Fruit fly (Drosophila melanogaster) whole organism: ENCODE results near the gene Tpi.
A peak's percentile ranks its signal among the peaks of the same experiment; 100 is the strongest.

Source experiments
- CG8478 ChIP-seq: fragments of >200 bp; optimal IDR thresholded peaks from 2 replicates; lab custom pipeline; 2018; ENCODE audit warnings: inconsistent platforms
- Dll ChIP-seq: fragments of >200 bp; optimal IDR thresholded peaks from 2 replicates; lab custom pipeline; 2017
- EcR ChIP-seq, 2 experiments: fragments of >200 bp; optimal IDR thresholded peaks; 2 replicates each; lab custom pipeline; 2017; ENCODE audit warnings: missing biosample characterization in 2 of 2, missing genetic modification characterization in 2 of 2, missing genetic modification reagents in 2 of 2
- pan ChIP-seq: fragments of >200 bp; optimal IDR thresholded peaks from 2 replicates; lab custom pipeline; 2017
- psq ChIP-seq: fragments of >200 bp; optimal IDR thresholded peaks from 2 replicates; lab custom pipeline; 2017
- usp ChIP-seq: fragments of >200 bp; optimal IDR thresholded peaks from 2 replicates; lab custom pipeline; 2017; ENCODE audit warnings: missing biosample characterization, missing genetic modification characterization, mixed read lengths

Gene Tpi

DNA sequence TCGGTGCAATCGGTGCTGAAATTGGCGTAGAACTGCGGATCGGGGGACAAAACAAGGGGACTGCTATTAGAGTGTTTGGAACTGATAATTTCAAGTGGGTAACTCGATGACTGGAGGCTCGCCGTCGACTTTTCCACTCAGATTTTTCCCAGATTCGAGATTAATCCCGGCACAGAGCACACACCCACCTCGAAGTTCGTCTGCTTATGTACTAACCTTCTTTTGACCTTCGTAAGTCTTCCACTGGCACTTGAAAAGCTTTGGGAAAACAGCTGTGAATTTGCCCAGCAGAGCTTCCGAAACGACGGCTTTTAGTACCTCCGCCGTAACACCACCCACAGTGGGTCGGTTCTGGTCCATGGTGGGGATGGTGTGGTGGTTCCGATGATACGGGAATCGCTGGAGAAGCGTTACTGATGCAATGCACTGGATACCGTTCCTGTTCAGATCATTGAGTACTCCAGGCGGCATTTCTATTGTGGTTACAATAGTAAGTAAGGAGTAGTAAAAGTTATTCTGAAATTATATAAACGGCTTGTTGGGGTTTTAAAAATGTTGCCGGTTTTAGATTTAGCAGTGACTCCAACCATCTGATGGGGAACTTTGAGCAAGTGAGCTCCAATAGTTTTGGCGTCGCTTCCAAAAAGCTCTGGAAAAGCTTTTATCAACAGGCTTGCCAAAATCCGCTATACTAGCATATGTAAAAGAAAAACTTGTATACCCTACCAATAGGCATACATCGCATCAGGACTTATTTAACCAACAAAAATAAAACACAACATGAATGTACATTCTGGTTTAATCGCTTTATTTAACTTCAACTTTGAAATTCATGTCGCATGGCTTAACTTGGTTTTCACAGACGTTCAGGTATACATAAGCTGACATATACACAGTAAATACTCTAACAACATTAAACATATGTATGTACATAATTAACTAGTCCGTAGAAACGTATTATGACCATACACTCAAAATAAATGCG is at the start of gene Tpi:
TSS of gene Tpi (minus strand) at position 537 of the 985 bp plus-strand sequence.
- TF ChIP-seq usp (GFP tag; lab: Kevin White, UChicago) (no peak), CG8478 (lab: Kevin White, UChicago) (peak; percentile 61)

DNA sequence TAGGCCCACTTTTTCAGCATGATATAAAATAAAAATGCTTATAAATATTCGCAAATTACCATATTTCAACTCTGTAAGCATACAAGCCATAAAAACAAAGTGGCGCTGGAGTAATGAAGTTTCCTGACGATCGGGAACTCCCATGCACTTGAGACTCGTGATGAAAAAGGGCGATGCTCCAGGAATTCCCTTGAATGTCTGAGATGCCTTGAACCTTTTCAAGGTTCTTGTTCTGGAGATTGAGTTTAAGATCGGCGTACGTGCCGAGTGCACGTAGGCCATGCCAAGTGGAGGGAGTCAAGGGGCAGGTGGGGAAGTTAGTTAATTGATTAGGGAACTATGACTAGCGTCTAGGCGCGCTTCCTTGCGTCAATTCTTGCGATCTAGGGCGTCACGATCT is 49.5 kb upstream of the Tpi start:
- no peak for TF ChIP-seq usp (GFP tag; lab: Kevin White, UChicago)
- no peak for TF ChIP-seq pan (lab: Kevin White, UChicago)
- TF ChIP-seq EcR (GFP tag; optimal IDR thresholded peaks at IDR 0.05; lab: Kevin White, UChicago), result no peak
- TF ChIP-seq psq (lab: Kevin White, UChicago), result no peak

DNA sequence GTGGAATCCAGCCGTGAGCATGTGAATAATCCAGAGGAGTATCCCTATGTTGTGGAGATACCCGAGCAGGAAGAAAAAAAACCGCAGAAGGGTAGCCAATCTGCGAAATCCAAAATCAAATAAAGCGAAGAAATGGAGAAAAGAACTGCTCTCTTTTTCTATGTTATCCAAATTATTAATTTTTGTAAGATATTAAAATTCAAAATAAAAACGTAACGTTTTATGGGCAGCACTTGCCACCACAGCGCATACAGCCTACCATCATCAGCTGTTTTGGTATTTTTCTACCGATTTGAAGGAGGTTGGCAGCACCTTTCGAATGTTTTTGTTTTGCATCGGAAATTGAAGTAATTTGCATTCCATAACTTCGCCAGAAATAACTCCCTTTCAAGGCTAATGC is 45.5 kb upstream of the Tpi start, which contains the start of gene Bet5:
TSS of gene Bet5 (plus strand) at position 299 of the 400 bp plus-strand sequence.
- TF ChIP-seq EcR (GFP tag; optimal IDR thresholded peaks at IDR 0.05; lab: Kevin White, UChicago) (no peak), CG8478 (lab: Kevin White, UChicago) (no peak), pan (lab: Kevin White, UChicago) (no peak), psq (lab: Kevin White, UChicago) (no peak), Dll (no peak), usp (GFP tag; lab: Kevin White, UChicago) (no peak)

DNA sequence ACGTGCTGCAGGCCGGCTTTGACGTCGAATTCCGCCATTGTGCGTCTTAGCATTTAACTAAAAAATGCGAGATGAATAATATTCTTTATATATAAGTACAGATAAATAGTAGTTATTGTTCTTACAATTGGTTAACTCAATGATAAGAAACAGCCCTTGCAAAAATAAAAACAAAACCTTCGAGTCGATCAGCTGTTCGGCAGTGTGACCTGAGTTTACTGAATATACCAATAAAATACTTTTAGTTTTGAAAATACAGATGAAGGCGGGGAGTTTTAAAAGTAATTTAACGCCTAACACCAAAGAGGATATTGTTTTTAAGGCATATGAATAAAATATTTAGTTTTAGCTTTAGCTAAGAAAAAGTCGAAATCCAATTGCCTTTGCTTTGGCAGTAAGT is 43.1 kb upstream of the Tpi start, which contains the start of the genes CG1983 and CG15530:
TSS of gene CG1983 (minus strand) at position 207 of the 400 bp plus-strand sequence.
TSS of gene CG15530 (plus strand) at position 384 of the 400 bp plus-strand sequence.
- TF ChIP-seq CG8478 (lab: Kevin White, UChicago), result no peak
- TF ChIP-seq psq (lab: Kevin White, UChicago), result no peak
- no peak for TF ChIP-seq pan (lab: Kevin White, UChicago)
- no peak for TF ChIP-seq Dll
- TF ChIP-seq EcR (GFP tag; optimal IDR thresholded peaks at IDR 0.05; lab: Kevin White, UChicago), result no peak
- TF ChIP-seq usp (GFP tag; lab: Kevin White, UChicago), result no peak

DNA sequence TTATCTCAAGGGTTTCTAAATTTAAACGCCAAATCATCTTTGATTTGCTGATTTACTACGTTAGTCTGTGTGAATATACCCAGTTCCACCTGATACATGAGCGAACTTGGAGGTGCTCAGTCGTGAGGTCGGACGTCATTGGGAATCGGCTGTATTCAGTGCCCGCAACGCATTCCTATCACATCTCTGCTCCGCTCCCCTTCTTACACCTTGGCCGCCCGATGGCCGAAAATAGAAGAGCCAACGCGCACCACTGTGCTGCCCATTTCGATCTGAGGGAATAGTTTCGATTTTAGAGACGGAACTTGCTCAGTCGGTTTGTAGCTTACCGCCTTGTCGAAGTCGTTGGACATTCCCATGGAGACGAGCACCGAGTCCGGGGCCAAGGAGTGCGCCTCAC is 41.9 kb upstream of the Tpi start:
- TF ChIP-seq pan (lab: Kevin White, UChicago), result no peak
- TF ChIP-seq EcR (GFP tag; optimal IDR thresholded peaks at IDR 0.05; lab: Kevin White, UChicago), result no peak
- no peak for TF ChIP-seq usp (GFP tag; lab: Kevin White, UChicago)
- TF ChIP-seq Dll, result no peak
- no peak for TF ChIP-seq psq (lab: Kevin White, UChicago)
- TF ChIP-seq CG8478 (lab: Kevin White, UChicago), result no peak

DNA sequence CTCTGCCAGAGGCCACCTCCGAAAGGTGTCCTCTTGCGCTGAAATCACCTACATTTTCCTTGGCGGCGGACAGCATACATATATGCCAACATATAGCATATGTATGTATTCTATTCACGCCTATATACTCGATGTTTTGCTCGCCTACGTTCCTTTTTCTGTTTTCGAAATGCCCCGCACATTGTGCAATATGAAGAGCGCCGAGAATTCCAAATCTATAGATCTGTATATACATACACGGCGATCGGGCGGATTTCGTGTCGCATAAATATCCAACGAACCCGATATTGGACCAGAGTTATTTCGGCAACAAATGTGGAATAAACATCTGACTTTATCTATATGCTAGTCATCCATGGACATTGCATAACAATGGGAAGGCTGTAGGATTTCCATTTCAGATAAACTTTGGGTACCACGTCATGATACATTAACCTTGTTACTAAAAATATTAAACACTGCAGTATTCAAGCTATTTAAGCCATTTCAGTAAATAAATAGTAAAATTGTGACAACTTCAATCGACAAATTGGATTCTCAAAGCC is 40.7 kb upstream of the Tpi start:
- TF ChIP-seq CG8478 (lab: Kevin White, UChicago) (no peak), usp (GFP tag; lab: Kevin White, UChicago) (no peak), Dll (no peak), EcR (GFP tag; optimal IDR thresholded peaks at IDR 0.05; lab: Kevin White, UChicago) (no peak), psq (lab: Kevin White, UChicago) (no peak), pan (lab: Kevin White, UChicago) (no peak)

DNA sequence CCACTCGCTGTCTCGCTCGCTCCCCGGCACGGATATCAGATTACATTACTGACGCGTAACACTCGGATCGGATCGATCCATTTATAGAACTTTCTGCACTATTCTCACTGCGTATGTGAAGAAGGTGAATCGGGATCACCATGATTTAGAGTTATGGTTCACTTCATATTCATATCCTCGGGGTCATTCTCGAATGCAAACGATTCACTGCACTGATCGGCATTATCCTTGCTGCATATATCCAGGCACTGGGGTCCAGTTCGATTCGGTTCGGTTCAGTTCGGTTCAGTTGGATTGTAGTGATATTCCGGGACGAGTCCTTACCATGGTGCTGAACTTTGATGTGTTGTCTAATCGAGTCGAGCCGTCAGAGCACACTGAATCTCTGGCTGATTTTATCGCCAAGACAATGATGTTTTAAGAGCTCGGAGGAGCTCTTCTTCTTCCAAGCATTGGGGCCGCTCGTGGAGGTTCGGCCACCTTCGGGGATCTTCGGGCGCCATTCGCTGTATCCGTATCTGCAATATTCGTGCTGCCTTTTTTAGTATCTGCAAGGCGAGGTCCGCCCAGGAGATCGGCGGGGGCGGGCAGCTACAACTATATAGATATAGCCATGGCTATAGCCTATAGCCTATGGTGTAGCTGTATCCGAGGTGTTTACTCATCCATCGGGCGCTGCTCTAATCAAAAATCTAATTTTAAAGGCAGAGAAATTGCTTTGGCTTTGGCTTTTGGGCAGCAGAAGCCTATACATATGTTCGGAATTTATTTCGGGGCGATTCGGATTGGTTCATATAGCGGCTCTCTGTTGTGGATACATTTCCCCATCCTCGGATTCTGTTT is 40.0 kb upstream of the Tpi start, which contains the start of gene Mlc2:
TSS of gene Mlc2 (minus strand) at position 392 of the 843 bp plus-strand sequence.
- TF ChIP-seq pan (lab: Kevin White, UChicago), result no peak
- TF ChIP-seq CG8478 (lab: Kevin White, UChicago), result no peak

DNA sequence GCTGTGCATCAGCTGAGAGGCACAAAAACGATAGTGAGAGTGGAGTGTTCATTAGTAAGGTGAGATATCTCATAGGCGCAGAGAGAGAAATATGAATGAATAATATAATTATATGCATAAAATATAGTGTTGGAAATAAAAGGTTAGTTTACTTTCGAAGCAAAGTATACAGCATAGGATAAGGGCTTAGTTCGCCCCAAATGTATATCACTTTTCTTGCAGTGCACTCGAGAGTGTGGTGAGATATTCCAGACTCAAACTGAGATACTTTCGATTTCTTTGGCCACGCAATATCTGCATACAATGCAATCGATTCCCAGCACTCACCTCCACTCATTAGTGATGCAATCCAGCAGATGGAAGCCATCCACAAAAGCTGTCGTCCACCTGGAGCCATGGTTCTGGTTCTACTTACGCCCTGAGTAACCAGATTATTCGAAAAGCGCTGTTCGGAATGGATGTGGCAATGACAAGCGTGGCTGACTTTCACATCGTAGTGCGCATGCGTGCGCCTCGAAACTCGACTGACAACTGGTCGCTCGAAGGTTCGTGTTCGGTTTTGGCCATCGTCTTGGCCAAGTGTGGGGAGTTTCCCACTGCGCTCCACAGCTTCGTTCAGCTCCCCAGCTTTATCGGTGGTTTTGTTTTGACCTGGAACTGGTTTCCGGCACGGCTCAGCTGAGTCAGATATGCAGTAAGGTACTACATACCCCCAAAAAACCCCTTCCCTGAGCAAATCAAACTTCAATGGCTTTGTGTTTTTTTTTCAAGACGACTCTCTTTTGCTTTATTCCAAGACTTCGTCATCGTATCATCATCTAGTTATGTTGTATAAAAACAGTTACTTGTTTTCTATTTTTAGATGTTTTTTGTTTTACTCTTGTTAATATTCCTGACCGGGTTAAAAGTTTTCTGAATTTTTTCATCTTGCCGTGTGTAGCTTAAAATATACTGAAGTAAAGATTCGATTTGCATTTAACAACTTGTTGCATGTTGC is 36.6 kb upstream of the Tpi start, which contains the start of gene Rsod:
TSS of gene Rsod (minus strand) at position 537 of the 997 bp plus-strand sequence.
- TF ChIP-seq pan (lab: Kevin White, UChicago), result no peak
- TF ChIP-seq usp (GFP tag; lab: Kevin White, UChicago), result no peak
- TF ChIP-seq Dll, result no peak
- no peak for TF ChIP-seq EcR (GFP tag; optimal IDR thresholded peaks at IDR 0.05; lab: Kevin White, UChicago)
- no peak for TF ChIP-seq psq (lab: Kevin White, UChicago)

DNA sequence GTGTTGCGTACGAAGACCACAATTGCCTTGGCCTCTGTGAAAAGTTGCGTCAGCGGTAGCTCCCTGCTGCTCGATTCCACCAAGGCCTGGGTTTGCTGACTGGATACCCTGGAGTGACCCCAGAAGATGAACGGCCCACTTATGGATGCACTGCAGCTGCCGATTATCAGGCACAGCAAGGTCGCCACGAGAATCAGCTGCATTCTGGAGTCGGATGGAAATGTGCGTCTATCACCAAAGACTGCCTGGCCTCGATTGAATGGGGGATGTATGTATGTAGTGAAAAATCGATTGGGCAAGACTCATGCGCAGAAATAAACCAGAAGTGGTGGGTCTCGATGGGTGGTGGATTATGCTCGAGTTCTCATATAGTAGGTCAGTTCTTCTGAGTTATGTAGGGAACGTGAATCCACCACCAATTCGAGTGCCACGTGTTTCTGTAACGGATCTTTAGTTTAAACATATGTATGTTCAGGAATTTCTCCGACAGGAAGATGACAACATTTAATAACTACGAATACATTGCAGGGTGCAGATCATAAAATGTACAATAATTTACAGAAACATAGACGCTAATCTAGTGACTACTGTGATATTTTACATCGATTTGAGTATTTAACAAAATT is 31.9 kb upstream of the Tpi start, which contains the start of gene VhaAC45RP:
TSS of gene VhaAC45RP (minus strand) at position 261 of the 626 bp plus-strand sequence.
- no peak for TF ChIP-seq usp (GFP tag; lab: Kevin White, UChicago)
- no peak for TF ChIP-seq Dll
- TF ChIP-seq EcR (GFP tag; optimal IDR thresholded peaks at IDR 0.05; lab: Kevin White, UChicago), result no peak
- TF ChIP-seq psq (lab: Kevin White, UChicago), result no peak
- no peak for TF ChIP-seq pan (lab: Kevin White, UChicago)
- no peak for TF ChIP-seq CG8478 (lab: Kevin White, UChicago)
